Worm (Caenorhabditis elegans) whole organism, young adult: ENCODE results near the gene gst-18.

ENCODE experiments used
- B0035.1 ChIP-seq: sonication (generic microtip); optimal IDR thresholded peaks from 2 replicates; lab custom pipeline; 2016; ENCODE audit warnings: missing genetic modification characterization, mild to moderate bottlenecking, missing compliant biosample characterization, missing genotype, missing genetic modification reagents
- B0336.3 ChIP-seq: fragments of 200-800 bp; sonication (Bioruptor generic); IDR thresholded peaks from 2 replicates; pipeline ENCODE4 v1.3.6; 2022; ENCODE audit warnings: missing genetic modification characterization, missing compliant biosample characterization
- C17E4.6 ChIP-seq: fragments of 200-800 bp; sonication (Bioruptor generic); IDR thresholded peaks from 2 replicates; pipeline ENCODE4 v1.3.6; 2022; ENCODE audit warnings: missing genetic modification reagents, missing genetic modification characterization, missing compliant biosample characterization
- F22D6.2 ChIP-seq: sonication (generic microtip); optimal IDR thresholded peaks from 2 replicates; lab custom pipeline; 2016; ENCODE audit warnings: mild to moderate bottlenecking, missing genetic modification characterization, missing compliant biosample characterization
- T07F8.4 ChIP-seq: sonication (generic microtip); optimal IDR thresholded peaks from 2 replicates; lab custom pipeline; 2016; ENCODE audit warnings: mild to moderate bottlenecking, missing genetic modification characterization, moderate library complexity, missing compliant biosample characterization
- lsy-27 ChIP-seq: sonication (generic microtip); optimal IDR thresholded peaks from 2 replicates; lab custom pipeline; 2017; ENCODE audit warnings: missing genetic modification characterization, mild to moderate bottlenecking, missing compliant biosample characterization, antibody characterized with exemption, missing genotype, borderline replicate concordance; ENCODE audit not compliant: insufficient read depth
- nfya-1 ChIP-seq: sonication (generic microtip); optimal IDR thresholded peaks from 2 replicates; lab custom pipeline; 2017; ENCODE audit warnings: antibody characterized with exemption, missing compliant biosample characterization, missing genetic modification characterization, borderline replicate concordance; ENCODE audit not compliant: insufficient read depth
- nhr-179 ChIP-seq: sonication (generic microtip); optimal IDR thresholded peaks from 2 replicates; lab custom pipeline; 2016; ENCODE audit warnings: mild to moderate bottlenecking, missing genetic modification characterization, missing compliant biosample characterization
- snpc-3.4 ChIP-seq: sonication (generic microtip); optimal IDR thresholded peaks from 2 replicates; lab custom pipeline; 2017; ENCODE audit warnings: missing genetic modification characterization, mild to moderate bottlenecking, missing compliant biosample characterization, antibody characterized with exemption, moderate library complexity, missing genotype, missing genetic modification reagents

DNA sequence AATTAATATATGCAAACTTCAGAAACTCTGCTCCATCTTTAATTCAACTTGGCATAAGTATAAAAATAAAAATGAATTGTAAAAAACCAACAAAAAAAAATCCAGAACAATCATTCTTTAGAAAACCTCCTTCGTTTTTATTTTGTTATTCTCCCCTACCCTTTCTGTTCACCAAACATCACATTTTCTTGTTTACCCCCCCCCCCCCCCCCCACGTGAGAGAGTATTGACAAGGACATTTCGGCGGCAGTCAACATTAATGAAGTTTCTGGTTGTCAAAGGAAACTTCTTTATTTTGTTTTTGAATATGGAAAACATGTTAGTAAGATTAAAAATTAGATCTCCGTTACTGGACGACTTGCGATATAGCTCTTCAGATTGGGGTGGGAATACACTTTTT lies 16.2 kb downstream of the gst-18 start:
- TF ChIP-seq lsy-27 (no peak), snpc-3.4 (tag; lab: Kevin White, UChicago) (no peak), C17E4.6 (GFP tag; lab: Robert Waterston, UW) (no peak), T07F8.4 (no peak), F22D6.2 (no peak), B0336.3 (no peak), nhr-179 (tag; lab: Kevin White, UChicago) (no peak), nfya-1 (tag; lab: Kevin White, UChicago) (no peak), B0035.1 (tag; lab: Kevin White, UChicago) (no peak)
